Fruit fly (Drosophila melanogaster): Measurements from ENCODE around the gene CG18789.

The CG18789 gene

dm6 chr2L:12006397-12007330 is 11.4 kb upstream of the CG18789 start (continued):
- TF ChIP-seq Poxn (GFP tag; IDR thresholded peaks at IDR 0.05) (no peak), dm (GFP tag; optimal IDR thresholded peaks at IDR 0.05) (peak; percentile 45), CG6683 (GFP tag; optimal IDR thresholded peaks at IDR 0.05) (peak; percentile 90), lola (GFP tag; optimal IDR thresholded peaks at IDR 0.05) (peak in 1 of 3 experiments; percentile 98), CG10959 (GFP tag; IDR thresholded peaks at IDR 0.05) (no peak), NC2β (GFP tag; optimal IDR thresholded peaks at IDR 0.05) (peak; percentile 13), chinmo (GFP tag; IDR thresholded peaks at IDR 0.05; ENCODE audit: partially characterized antibody) (no peak), CG14860 (GFP tag; IDR thresholded peaks at IDR 0.05; ENCODE audit: partially characterized antibody) (no peak), CG1602 (GFP tag; optimal IDR thresholded peaks at IDR 0.05) (peak; percentile 93), Oli (tag; optimal IDR thresholded peaks at IDR 0.05) (peak; percentile 97), CG12942 (GFP tag; optimal IDR thresholded peaks at IDR 0.05) (peak; percentile 82), zf30C (GFP tag; optimal IDR thresholded peaks at IDR 0.05) (no peak), ssp (GFP tag; IDR thresholded peaks at IDR 0.05) (no peak), Ada2b (GFP tag; IDR thresholded peaks at IDR 0.05) (no peak), luna (GFP tag; optimal IDR thresholded peaks at IDR 0.05) (peak; percentile 32), jumu (GFP tag; optimal IDR thresholded peaks at IDR 0.05) (peak; percentile 51), Dll (GFP tag; IDR thresholded peaks at IDR 0.05; ENCODE audit: partially characterized antibody) (no peak), CkIIα-i1 (GFP tag; IDR thresholded peaks at IDR 0.05) (no peak), CG7271 (tag; optimal IDR thresholded peaks at IDR 0.05) (peak; percentile 81), CG9609 (GFP tag; optimal IDR thresholded peaks at IDR 0.05) (peak; percentile 35), fu2 (GFP tag; optimal IDR thresholded peaks at IDR 0.05) (peak; percentile 22), CG30403 (GFP tag; optimal IDR thresholded peaks at IDR 0.05) (peak; percentile 95), CG1832 (GFP tag; optimal IDR thresholded peaks at IDR 0.05) (peak; percentile 94), CG18011 (GFP tag; optimal IDR thresholded peaks at IDR 0.05) (peak; percentile 16), cwo (GFP tag; optimal IDR thresholded peaks at IDR 0.05) (peak; percentile 86), Abd-B (GFP tag; optimal IDR thresholded peaks at IDR 0.05) (peak; percentile 94), Asciz (GFP tag; optimal IDR thresholded peaks at IDR 0.05) (peak; percentile 93), Ssrp (tag; optimal IDR thresholded peaks at IDR 0.05) (peak; percentile 96), Xbp1 (GFP tag; optimal IDR thresholded peaks at IDR 0.05) (peak; percentile 91), Meics (GFP tag; optimal IDR thresholded peaks at IDR 0.05) (peak; percentile 97), emc (GFP tag; optimal IDR thresholded peaks at IDR 0.05) (no peak), dysf (GFP tag; IDR thresholded peaks at IDR 0.05) (no peak), cato (GFP tag; optimal IDR thresholded peaks at IDR 0.05; ENCODE audit: borderline replicate concordance) (peak; percentile 90), CG4854 (GFP tag; optimal IDR thresholded peaks at IDR 0.05) (peak; percentile 53), CG7987 (GFP tag; optimal IDR thresholded peaks at IDR 0.05) (peak; percentile 56), ap (GFP tag; IDR thresholded peaks at IDR 0.05) (no peak), ase (GFP tag; IDR thresholded peaks at IDR 0.05) (no peak), toy (GFP tag; IDR thresholded peaks at IDR 0.05) (no peak), pb (GFP tag; optimal IDR thresholded peaks at IDR 0.05) (peak; percentile 26), repo (GFP tag; optimal IDR thresholded peaks at IDR 0.05) (peak; percentile 15), nau (GFP tag; optimal IDR thresholded peaks at IDR 0.05) (peak; percentile 50), lmd (GFP tag; IDR thresholded peaks at IDR 0.05) (no peak), mam (GFP tag; optimal IDR thresholded peaks at IDR 0.05) (peak; percentile 69), Stat92E (GFP tag; optimal IDR thresholded peaks at IDR 0.05) (peak in 1 of 3 experiments; percentile 73), Bgb (GFP tag; IDR thresholded peaks at IDR 0.05; ENCODE audit: partially characterized antibody) (no peak), gsb-n (tag; optimal IDR thresholded peaks at IDR 0.05) (peak; percentile 95), ham (GFP tag; IDR thresholded peaks at IDR 0.05) (no peak), CG9932 (GFP tag; IDR thresholded peaks at IDR 0.05) (no peak)
